Worm (Caenorhabditis elegans): ENCODE measurements around the gene C50F7.5.

- no peak for TF ChIP-seq ceh-16 (tag; optimal IDR thresholded peaks at IDR 0.05)
- no peak for TF ChIP-seq ztf-11 (tag; optimal IDR thresholded peaks at IDR 0.05)
- TF ChIP-seq skn-1 (tag; optimal IDR thresholded peaks at IDR 0.05), result no peak
- TF ChIP-seq ama-1 (optimal IDR thresholded peaks at IDR 0.05), result no peak
- no peak for TF ChIP-seq ztf-4 (tag; optimal IDR thresholded peaks at IDR 0.05)
Measured at ce11 chrIV:7754114-7754513, 27.6 kb downstream of the C50F7.5 start.
